Fruit fly (Drosophila melanogaster) whole organism, pupa: ENCODE results near the gene AstA-R1.

Experiments
- CG14655 ChIP-seq: fragments of 200-800 bp; sonication (Bioruptor generic); optimal IDR thresholded peaks from 3 replicates; lab custom pipeline; 2017; ENCODE audit warnings: mild to moderate bottlenecking, missing biosample characterization, missing genetic modification reagents, missing genetic modification characterization
- Pif1B ChIP-seq: fragments of 200-800 bp; sonication (Bioruptor generic); optimal IDR thresholded peaks from 3 replicates; lab custom pipeline; 2016; ENCODE audit warnings: missing biosample characterization, missing genetic modification characterization
- rn ChIP-seq: fragments of 200-800 bp; sonication (Bioruptor generic); IDR thresholded peaks from 2 replicates; pipeline ENCODE4 v1.3.6; 2022; ENCODE audit warnings: missing biosample characterization, missing genetic modification characterization

DNA sequence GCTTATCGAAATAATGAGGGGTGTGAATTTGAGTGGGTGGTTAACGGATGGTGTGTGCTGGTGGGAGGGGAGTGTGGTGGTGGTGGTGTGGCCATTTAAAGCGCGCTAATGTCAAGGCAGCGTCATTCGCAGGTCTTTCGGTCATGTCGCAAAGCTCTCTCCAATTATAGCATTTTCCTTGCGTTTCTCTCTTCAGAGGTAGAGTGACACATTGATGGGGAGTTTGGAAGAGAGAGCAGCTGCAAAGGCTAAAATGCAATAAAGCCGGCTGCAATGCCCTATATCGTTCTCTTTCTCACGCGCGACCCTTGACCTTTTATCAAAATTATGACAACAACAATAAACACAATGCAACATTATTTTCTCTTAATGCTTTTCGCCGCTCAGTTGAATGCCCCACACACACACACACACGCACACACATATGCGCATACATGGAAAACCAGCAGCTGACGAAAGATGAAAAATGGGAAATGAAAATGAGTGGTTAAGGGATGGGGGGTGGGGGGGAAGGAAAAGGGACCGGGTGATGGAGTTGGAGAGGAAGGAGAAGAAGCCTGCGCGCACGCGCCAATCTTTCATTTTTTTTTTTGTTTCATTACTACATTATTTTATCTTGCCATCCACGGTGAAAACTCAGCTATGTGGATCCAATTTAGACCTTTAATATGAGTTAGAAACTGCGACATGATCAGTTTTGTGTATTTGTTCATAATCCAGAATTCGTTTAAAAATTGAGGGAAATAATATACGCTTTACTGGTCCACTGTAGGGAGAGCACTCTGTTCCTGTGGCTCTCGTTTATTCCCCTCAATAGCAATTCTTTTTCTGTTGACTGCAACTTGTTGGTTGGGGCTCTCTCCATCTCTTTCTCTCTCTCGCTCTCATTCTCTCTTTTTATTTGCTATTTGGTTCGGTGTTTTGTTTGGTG, 117.6 kb downstream of the AstA-R1 start:
- TF ChIP-seq CG14655 (GFP tag; lab: Kevin White, UChicago) (peak; percentile 90), Pif1B (GFP tag; lab: Kevin White, UChicago) (peak; percentile 75), rn (peak; percentile 66)
